Fruit fly (Drosophila melanogaster) Kc167 (cell line): ENCODE results near the gene Cdk5alpha.

Source experiments
- Myc ChIP-seq: fragments of >200 bp; optimal IDR thresholded peaks from 2 replicates; lab custom pipeline; 2017; ENCODE audit warnings: missing external identifiers
- Sin3A ChIP-seq: fragments of >200 bp; optimal IDR thresholded peaks from 2 replicates; lab custom pipeline; 2018; ENCODE audit warnings: missing external identifiers
- insv ChIP-seq: fragments of >200 bp; optimal IDR thresholded peaks from 3 replicates; lab custom pipeline; 2018; ENCODE audit warnings: missing external identifiers
- psq ChIP-seq: fragments of >200 bp; optimal IDR thresholded peaks from 2 replicates; lab custom pipeline; 2017; ENCODE audit warnings: missing external identifiers
- ttk ChIP-seq: sonication (Bioruptor generic); optimal IDR thresholded peaks from 2 replicates; lab custom pipeline; 2017; ENCODE audit warnings: missing external identifiers

dm6 chr2L:10291276-10291675 is 19.5 kb downstream of the Cdk5alpha start:
- TF ChIP-seq psq (lab: Kevin White, UChicago) (no peak), insv (lab: Kevin White, UChicago) (no peak), Sin3A (no peak), Myc (lab: Kevin White, UChicago) (no peak), ttk (lab: Kevin White, UChicago) (no peak)
